Worm (Caenorhabditis elegans): ENCODE measurements around the gene C25G6.4.

ce11 chrX:1202638-1203037 lies 47.0 kb downstream of the C25G6.4 start:
- TF ChIP-seq lin-39 (tag; optimal IDR thresholded peaks at IDR 0.05) (no peak), aha-1 (tag; optimal IDR thresholded peaks at IDR 0.05) (no peak), snpc-4 (tag; optimal IDR thresholded peaks at IDR 0.05) (no peak), ceh-82 (tag; optimal IDR thresholded peaks at IDR 0.05) (no peak)
